Fruit fly (Drosophila melanogaster) whole organism, embryonic: ENCODE measurements around the gene alphaKap4.

ENCODE experiments used
- Adf1 ChIP-seq: fragments of 200-800 bp; sonication (Bioruptor generic); IDR thresholded peaks from 2 replicates; pipeline ENCODE4 v1.3.6; 2022; ENCODE audit warnings: missing biosample characterization, missing genetic modification characterization
- Aef1 ChIP-seq: fragments of 200-800 bp; sonication (Bioruptor generic); IDR thresholded peaks from 3 replicates; pipeline ENCODE4 v1.3.6; 2022; ENCODE audit warnings: missing biosample characterization, missing genetic modification characterization
- C15 ChIP-seq: fragments of 200-800 bp; sonication (Bioruptor generic); IDR thresholded peaks from 3 replicates; pipeline ENCODE4 v1.3.6; 2022; ENCODE audit warnings: missing biosample characterization, missing genetic modification characterization
- CG1024 ChIP-seq: fragments of 200-800 bp; sonication (Bioruptor generic); IDR thresholded peaks from 2 replicates; pipeline ENCODE4 v1.3.6; 2022; ENCODE audit warnings: missing biosample characterization, missing genetic modification characterization
- CG10431 ChIP-seq: fragments of 200-800 bp; sonication (Bioruptor generic); optimal IDR thresholded peaks from 3 replicates; lab custom pipeline; 2018; ENCODE audit warnings: missing biosample characterization, mild to moderate bottlenecking, missing genetic modification characterization
- CG10565 ChIP-seq: fragments of 200-800 bp; sonication (Bioruptor generic); optimal IDR thresholded peaks from 3 replicates; lab custom pipeline; 2016; ENCODE audit warnings: missing biosample characterization, mild to moderate bottlenecking, missing genetic modification characterization
- CG10979 ChIP-seq: fragments of 200-800 bp; sonication (Bioruptor generic); optimal IDR thresholded peaks from 2 replicates; lab custom pipeline; 2018; ENCODE audit warnings: missing biosample characterization, mild to moderate bottlenecking, missing genetic modification characterization, moderate library complexity
- CG11560 ChIP-seq: fragments of 200-800 bp; sonication (Bioruptor generic); IDR thresholded peaks from 3 replicates; pipeline ENCODE4 v1.3.6; 2022; ENCODE audit warnings: missing biosample characterization, missing genetic modification characterization
- CG12299 ChIP-seq: fragments of 200-800 bp; sonication (Bioruptor generic); optimal IDR thresholded peaks from 2 replicates; lab custom pipeline; 2018; ENCODE audit warnings: missing biosample characterization, mild to moderate bottlenecking, missing genetic modification characterization
- CG13296 ChIP-seq: fragments of 200-800 bp; sonication (Bioruptor generic); optimal IDR thresholded peaks from 3 replicates; lab custom pipeline; 2018; ENCODE audit warnings: missing biosample characterization, mild to moderate bottlenecking, missing genetic modification characterization
- CG14014 ChIP-seq: fragments of 200-800 bp; sonication (Bioruptor generic); IDR thresholded peaks from 2 replicates; pipeline ENCODE4 v1.3.6; 2022; ENCODE audit warnings: missing biosample characterization, missing genetic modification characterization
- CG14667 ChIP-seq: fragments of 200-800 bp; sonication (Bioruptor generic); IDR thresholded peaks from 2 replicates; pipeline ENCODE4 v1.3.6; 2022; ENCODE audit warnings: missing biosample characterization, missing genetic modification characterization
- CG15269 ChIP-seq: fragments of 200-800 bp; sonication (Bioruptor generic); optimal IDR thresholded peaks from 2 replicates; lab custom pipeline; 2018; ENCODE audit warnings: missing biosample characterization, mild to moderate bottlenecking, missing genetic modification characterization, moderate library complexity
- CG17186 ChIP-seq: fragments of 200-800 bp; sonication (Bioruptor generic); optimal IDR thresholded peaks from 3 replicates; lab custom pipeline; 2017; ENCODE audit warnings: missing biosample characterization, missing genetic modification reagents, missing genetic modification characterization
- CG30403 ChIP-seq: fragments of 200-800 bp; sonication (Bioruptor generic); optimal IDR thresholded peaks from 3 replicates; lab custom pipeline; 2016; ENCODE audit warnings: missing biosample characterization, missing genetic modification characterization
- CG3163 ChIP-seq: fragments of 200-800 bp; sonication (Bioruptor generic); optimal IDR thresholded peaks from 3 replicates; lab custom pipeline; 2016; ENCODE audit warnings: missing biosample characterization, missing genetic modification characterization
- CG32532 ChIP-seq: fragments of 200-800 bp; sonication (Bioruptor generic); IDR thresholded peaks from 2 replicates; pipeline ENCODE4 v1.3.6; 2022; ENCODE audit warnings: missing biosample characterization, missing genetic modification characterization
- CG3726 ChIP-seq: fragments of 200-800 bp; sonication (Bioruptor generic); IDR thresholded peaks from 3 replicates; pipeline ENCODE4, ENCODE4 v1.3.6; 2022; ENCODE audit warnings: missing biosample characterization, missing genetic modification characterization
- CG8089 ChIP-seq: fragments of 200-800 bp; sonication (Bioruptor generic); optimal IDR thresholded peaks from 3 replicates; lab custom pipeline; 2016; ENCODE audit warnings: missing biosample characterization, missing genetic modification characterization
- CG9609 ChIP-seq: fragments of 200-800 bp; sonication (Bioruptor generic); optimal IDR thresholded peaks from 3 replicates; lab custom pipeline; 2016; ENCODE audit warnings: missing biosample characterization, missing genetic modification characterization
- Dfd ChIP-seq, 2 experiments: fragments of >200 bp; optimal IDR thresholded peaks; 2 replicates each; lab custom pipeline; 2017; ENCODE audit warnings: missing biosample characterization in 2 of 2, missing genetic modification characterization in 2 of 2
- E2f2 ChIP-seq: fragments of 200-800 bp; sonication (Bioruptor generic); IDR thresholded peaks from 2 replicates; pipeline ENCODE4 v1.3.6; 2022; ENCODE audit warnings: missing biosample characterization, missing genetic modification characterization
- H2.0 ChIP-seq: fragments of 200-800 bp; sonication (Bioruptor generic); IDR thresholded peaks from 2 replicates; pipeline ENCODE4 v1.3.6; 2022; ENCODE audit warnings: missing biosample characterization, missing genetic modification characterization
- Hr39 ChIP-seq: fragments of >200 bp; optimal IDR thresholded peaks from 2 replicates; lab custom pipeline; 2017
- Jarid2 ChIP-seq: fragments of 200-800 bp; sonication (Bioruptor generic); optimal IDR thresholded peaks from 3 replicates; lab custom pipeline; 2017; ENCODE audit warnings: mild to moderate bottlenecking, missing biosample characterization, missing genetic modification reagents, missing genetic modification characterization
- Nf-YA ChIP-seq: fragments of 200-800 bp; sonication (Bioruptor generic); IDR thresholded peaks from 2 replicates; pipeline ENCODE4 v1.3.6; 2022; ENCODE audit warnings: missing biosample characterization, missing genetic modification characterization
- NfI ChIP-seq: fragments of 200-800 bp; sonication (Bioruptor generic); optimal IDR thresholded peaks from 3 replicates; lab custom pipeline; 2018; ENCODE audit warnings: missing biosample characterization, mild to moderate bottlenecking, missing genetic modification characterization, moderate library complexity
- abd-A ChIP-seq: fragments of 200-800 bp; sonication (Bioruptor generic); optimal IDR thresholded peaks from 3 replicates; lab custom pipeline; 2019; ENCODE audit warnings: missing biosample characterization, mild to moderate bottlenecking, missing genetic modification characterization, moderate library complexity
- ara ChIP-seq: fragments of 200-800 bp; sonication (Bioruptor generic); IDR thresholded peaks from 2 replicates; pipeline ENCODE4 v1.3.6; 2022; ENCODE audit warnings: missing biosample characterization, missing genetic modification characterization
- crp ChIP-seq, 2 experiments: fragments of 200-800 bp; sonication (Bioruptor generic); optimal IDR thresholded peaks; 2 replicates in 1 of 2; 3 replicates in 1 of 2; lab custom pipeline; 2017; ENCODE audit warnings: missing biosample characterization in 2 of 2, missing genetic modification characterization in 2 of 2, mild to moderate bottlenecking in 1 of 2, moderate library complexity in 1 of 2
- ewg ChIP-seq: fragments of 200-800 bp; sonication (Bioruptor generic); optimal IDR thresholded peaks from 3 replicates; lab custom pipeline; 2017; ENCODE audit warnings: mild to moderate bottlenecking, missing biosample characterization, missing genetic modification reagents, missing genetic modification characterization
- exex ChIP-seq: fragments of 200-800 bp; sonication (Bioruptor generic); optimal IDR thresholded peaks from 4 replicates; lab custom pipeline; 2018; ENCODE audit warnings: missing biosample characterization, mild to moderate bottlenecking, missing genetic modification characterization, moderate library complexity
- fd64A ChIP-seq: fragments of 200-800 bp; sonication (Bioruptor generic); optimal IDR thresholded peaks from 3 replicates; lab custom pipeline; 2018; ENCODE audit warnings: missing biosample characterization, mild to moderate bottlenecking, missing genetic modification characterization
- fu2 ChIP-seq: fragments of 200-800 bp; sonication (Bioruptor generic); optimal IDR thresholded peaks from 2 replicates; lab custom pipeline; 2016; ENCODE audit warnings: missing biosample characterization, missing genetic modification characterization
- gcm2 ChIP-seq: fragments of 200-800 bp; sonication (Bioruptor generic); optimal IDR thresholded peaks from 2 replicates; lab custom pipeline; 2016; ENCODE audit warnings: missing biosample characterization, missing genetic modification characterization
- gt ChIP-seq: fragments of 200-800 bp; sonication (Bioruptor generic); IDR thresholded peaks from 2 replicates; pipeline ENCODE4 v1.3.6; 2022; ENCODE audit warnings: missing biosample characterization, missing genetic modification characterization
- h ChIP-seq: fragments of >200 bp; optimal IDR thresholded peaks from 2 replicates; lab custom pipeline; 2017
- hkb ChIP-seq, 2 experiments: fragments of 200-800 bp in 1 of 2; fragments of >200 bp in 1 of 2; sonication (Bioruptor generic) in 1 of 2; IDR thresholded peaks in 1 of 2; optimal IDR thresholded peaks in 1 of 2; 2 replicates each; pipeline versions ENCODE4 v1.3.6 to Lab custom; 2017 to 2022; ENCODE audit warnings: missing biosample characterization in 1 of 2, missing genetic modification characterization in 1 of 2
- nerfin-2 ChIP-seq: fragments of 200-800 bp; sonication (Bioruptor generic); IDR thresholded peaks from 2 replicates; pipeline ENCODE4 v1.3.6; 2022; ENCODE audit warnings: missing biosample characterization, missing genetic modification characterization; ENCODE audit not compliant: partially characterized antibody
- peb ChIP-seq: fragments of 200-800 bp; sonication (Bioruptor generic); IDR thresholded peaks from 2 replicates; pipeline ENCODE4 v1.3.6; 2022; ENCODE audit warnings: missing biosample characterization, missing genetic modification characterization
- run ChIP-seq: fragments of 200-800 bp; sonication (Bioruptor generic); optimal IDR thresholded peaks from 3 replicates; lab custom pipeline; 2018; ENCODE audit warnings: missing biosample characterization, mild to moderate bottlenecking, missing genetic modification characterization
- sob ChIP-seq: fragments of 200-800 bp; sonication (Bioruptor generic); IDR thresholded peaks from 2 replicates; pipeline ENCODE4 v1.3.6; 2022; ENCODE audit warnings: missing biosample characterization, missing genetic modification characterization
- stwl ChIP-seq: fragments of 200-800 bp; sonication (Bioruptor generic); optimal IDR thresholded peaks from 3 replicates; lab custom pipeline; 2018; ENCODE audit warnings: missing biosample characterization, mild to moderate bottlenecking, missing genetic modification characterization, moderate library complexity
- tio ChIP-seq: fragments of 200-800 bp; sonication (Bioruptor generic); optimal IDR thresholded peaks from 2 replicates; lab custom pipeline; 2017; ENCODE audit warnings: missing biosample characterization, missing genetic modification characterization, inconsistent platforms
- tna ChIP-seq: fragments of 200-800 bp; sonication (Bioruptor generic); IDR thresholded peaks from 2 replicates; pipeline ENCODE4 v1.3.6; 2022; ENCODE audit warnings: missing biosample characterization, missing genetic modification characterization; ENCODE audit not compliant: partially characterized antibody
- trem ChIP-seq: fragments of 200-800 bp; optimal IDR thresholded peaks from 3 replicates; lab custom pipeline; 2019; ENCODE audit warnings: missing biosample characterization, mild to moderate bottlenecking, missing genetic modification characterization, moderate library complexity
- tx ChIP-seq: fragments of 200-800 bp; sonication (Bioruptor generic); optimal IDR thresholded peaks from 2 replicates; lab custom pipeline; 2016; ENCODE audit warnings: missing biosample characterization, missing genetic modification characterization
- vnd ChIP-seq: fragments of 200-800 bp; sonication (Bioruptor generic); IDR thresholded peaks from 3 replicates; pipeline ENCODE4 v1.3.6; 2022; ENCODE audit warnings: missing biosample characterization, missing genetic modification characterization; ENCODE audit not compliant: partially characterized antibody
- vvl ChIP-seq: fragments of 200-800 bp; sonication (Bioruptor generic); IDR thresholded peaks from 2 replicates; pipeline ENCODE4 v1.3.6; 2022; ENCODE audit warnings: missing biosample characterization, missing genetic modification characterization

alphaKap4 gene

DNA sequence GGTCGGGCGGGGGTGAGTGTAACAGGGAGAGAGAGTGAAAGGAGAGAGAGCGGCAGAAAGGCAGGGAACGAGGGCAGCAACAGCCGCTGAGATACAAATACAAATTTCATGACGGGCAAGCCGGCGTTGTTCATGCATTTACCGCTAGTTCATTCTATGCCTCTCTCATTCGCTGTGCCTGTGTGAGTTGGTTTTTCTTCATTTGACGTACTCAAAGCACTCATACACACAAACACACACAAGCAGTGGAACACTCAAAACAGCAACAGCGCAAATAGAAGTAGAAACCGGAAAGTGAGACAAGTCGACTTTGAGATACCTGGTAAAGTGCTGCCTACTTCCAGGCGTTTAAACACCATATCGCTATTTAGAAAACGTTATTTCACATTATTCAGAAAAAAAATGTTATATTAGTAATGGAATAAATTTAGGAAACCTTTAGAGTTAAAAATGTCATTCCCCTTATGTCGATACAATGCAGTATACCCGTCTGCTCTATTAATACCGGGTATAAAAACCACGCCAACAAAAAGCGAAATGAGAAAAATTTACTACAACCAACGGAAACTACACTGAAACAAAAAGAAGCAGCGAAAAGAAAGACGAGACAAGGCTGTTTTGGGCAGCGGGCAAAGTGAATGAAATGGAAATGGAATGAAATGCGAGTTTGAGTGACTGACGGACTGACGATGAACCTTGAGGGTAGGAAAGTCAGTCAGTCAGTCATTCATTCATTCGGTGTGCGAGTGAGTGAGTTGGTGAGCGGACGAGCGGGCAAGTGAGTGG, 34.5 kb downstream of the alphaKap4 start (continued):
- TF ChIP-seq gcm2 (GFP tag; lab: Kevin White, UChicago) (peak; percentile 62), NfI (peak; percentile 77), CG11560 (peak; percentile 84), CG30403 (GFP tag; lab: Kevin White, UChicago) (peak; percentile 97), fd64A (peak; percentile 85), E2f2 (GFP tag; lab: Robert Waterston, UW) (peak; percentile 77), CG8089 (peak; percentile 92), sob (GFP tag; lab: Robert Waterston, UW) (peak; percentile 95), CG17186 (GFP tag; lab: Kevin White, UChicago) (peak; percentile 86), tio (GFP tag; lab: Kevin White, UChicago) (peak; percentile 94), CG14014 (GFP tag; lab: Robert Waterston, UW) (peak; percentile 85), abd-A (tag; lab: Kevin White, UChicago) (no peak), gt (GFP tag; lab: Robert Waterston, UW) (peak; percentile 91), CG15269 (tag; lab: Kevin White, UChicago) (peak; percentile 90), trem (peak; percentile 95), Jarid2 (GFP tag; lab: Kevin White, UChicago) (peak; percentile 48), CG32532 (peak; percentile 84), CG12299 (tag; lab: Kevin White, UChicago) (peak; percentile 84), vvl (GFP tag; lab: Robert Waterston, UW) (peak; percentile 99), CG9609 (GFP tag; lab: Kevin White, UChicago) (peak; percentile 86), H2.0 (GFP tag; lab: Robert Waterston, UW) (peak; percentile 90), ewg (GFP tag; lab: Kevin White, UChicago) (peak; percentile 90), CG13296 (GFP tag; lab: Kevin White, UChicago) (peak; percentile 56), CG14667 (GFP tag; lab: Robert Waterston, UW) (peak; percentile 96), tx (GFP tag; lab: Kevin White, UChicago) (peak; percentile 68), CG10431 (GFP tag; lab: Kevin White, UChicago) (peak; percentile 76), tna (GFP tag; lab: Robert Waterston, UW) (no peak), exex (tag; lab: Kevin White, UChicago) (peak; percentile 47), CG3163 (peak; percentile 42), run (tag; lab: Kevin White, UChicago) (peak; percentile 89), stwl (peak; percentile 48), nerfin-2 (GFP tag; lab: Robert Waterston, UW) (no peak), Hr39 (lab: Kevin White, UChicago) (no peak), C15 (GFP tag; lab: Robert Waterston, UW) (peak; percentile 53; the same call in 1 of the 3 replicates), h (lab: Kevin White, UChicago) (no peak), CG1024 (peak; percentile 94), Adf1 (GFP tag; lab: Robert Waterston, UW) (peak; percentile 30; the same call in 1 of the 2 replicates), CG10979 (peak; percentile 98), peb (GFP tag; lab: Robert Waterston, UW) (peak; percentile 97), Aef1 (GFP tag; lab: Robert Waterston, UW) (peak; percentile 96), hkb (optimal IDR thresholded peaks at IDR 0.05; lab: Kevin White, UChicago) (peak; percentile 56), hkb (GFP tag; IDR thresholded peaks at IDR 0.05; lab: Robert Waterston, UW) (peak; percentile 98), CG10565 (GFP tag; lab: Kevin White, UChicago) (peak; percentile 86), ara (GFP tag; lab: Robert Waterston, UW) (peak; percentile 98), crp (GFP tag; optimal IDR thresholded peaks at IDR 0.05; lab: Kevin White, UChicago) (peak in 1 of 2 experiments; percentile 53), fu2 (GFP tag; lab: Kevin White, UChicago) (peak; percentile 59), vnd (GFP tag; lab: Robert Waterston, UW) (no peak), CG3726 (peak; percentile 94), Nf-YA (peak; percentile 96), Dfd (GFP tag; optimal IDR thresholded peaks at IDR 0.05; lab: Kevin White, UChicago) (no peak)
